Fruit fly (Drosophila melanogaster) whole organism, embryonic: ENCODE results near the gene Lmpt.

Source experiments
- Aef1 ChIP-seq: fragments of 200-800 bp; sonication (Bioruptor generic); IDR thresholded peaks from 3 replicates; pipeline ENCODE4 v1.3.6; 2022; ENCODE audit warnings: missing biosample characterization, missing genetic modification characterization
- Atf-2 ChIP-seq: fragments of 200-800 bp; sonication (Bioruptor generic); optimal IDR thresholded peaks from 2 replicates; lab custom pipeline; 2016; ENCODE audit warnings: missing biosample characterization, missing genetic modification characterization
- CG11247 ChIP-seq: fragments of 200-800 bp; sonication (Bioruptor generic); IDR thresholded peaks from 2 replicates; pipeline ENCODE4 v1.3.6; 2022; ENCODE audit warnings: missing biosample characterization, missing genetic modification characterization
- CG12219 ChIP-seq: fragments of 200-800 bp; sonication (Bioruptor generic); optimal IDR thresholded peaks from 3 replicates; lab custom pipeline; 2018; ENCODE audit warnings: missing biosample characterization, mild to moderate bottlenecking, missing genetic modification characterization
- CG12236 ChIP-seq: fragments of 200-800 bp; sonication (Bioruptor generic); optimal IDR thresholded peaks from 2 replicates; lab custom pipeline; 2016; ENCODE audit warnings: missing biosample characterization, missing genetic modification characterization
- CG12299 ChIP-seq: fragments of 200-800 bp; sonication (Bioruptor generic); optimal IDR thresholded peaks from 2 replicates; lab custom pipeline; 2018; ENCODE audit warnings: missing biosample characterization, mild to moderate bottlenecking, missing genetic modification characterization
- CG13624 ChIP-seq: fragments of 200-800 bp; sonication (Bioruptor generic); optimal IDR thresholded peaks from 2 replicates; lab custom pipeline; 2016; ENCODE audit warnings: missing biosample characterization, missing genetic modification characterization
- CG13894 ChIP-seq: fragments of 200-800 bp; sonication (Bioruptor generic); optimal IDR thresholded peaks from 3 replicates; lab custom pipeline; 2018; ENCODE audit warnings: missing biosample characterization, mild to moderate bottlenecking, missing genetic modification characterization, moderate library complexity
- CG1529 ChIP-seq: fragments of 200-800 bp; sonication (Bioruptor generic); optimal IDR thresholded peaks from 3 replicates; lab custom pipeline; 2018; ENCODE audit warnings: missing biosample characterization, missing genetic modification characterization
- CG15479 ChIP-seq: fragments of 200-800 bp; sonication (Bioruptor generic); optimal IDR thresholded peaks from 3 replicates; lab custom pipeline; 2019; ENCODE audit warnings: missing biosample characterization, mild to moderate bottlenecking, missing genetic modification characterization, moderate library complexity
- CG17186 ChIP-seq: fragments of 200-800 bp; sonication (Bioruptor generic); optimal IDR thresholded peaks from 3 replicates; lab custom pipeline; 2017; ENCODE audit warnings: missing biosample characterization, missing genetic modification reagents, missing genetic modification characterization
- CG17361 ChIP-seq: fragments of 200-800 bp; sonication (Bioruptor generic); IDR thresholded peaks from 3 replicates; pipeline ENCODE4 v1.3.6; 2022; ENCODE audit warnings: missing biosample characterization, missing genetic modification characterization
- CG17802 ChIP-seq: fragments of 200-800 bp; sonication (Bioruptor generic); optimal IDR thresholded peaks from 2 replicates; lab custom pipeline; 2018; ENCODE audit warnings: missing biosample characterization, mild to moderate bottlenecking, missing genetic modification characterization, moderate library complexity
- CG2678 ChIP-seq: fragments of 200-800 bp; sonication (Bioruptor generic); optimal IDR thresholded peaks from 3 replicates; lab custom pipeline; 2019; ENCODE audit warnings: missing biosample characterization, mild to moderate bottlenecking, missing genetic modification characterization, moderate library complexity
- CG31365 ChIP-seq: fragments of 200-800 bp; sonication (Bioruptor generic); optimal IDR thresholded peaks from 2 replicates; lab custom pipeline; 2018; ENCODE audit warnings: missing biosample characterization, mild to moderate bottlenecking, missing genetic modification characterization
- CG6791 ChIP-seq: fragments of 200-800 bp; sonication (Bioruptor generic); IDR thresholded peaks from 3 replicates; pipeline ENCODE4 v1.3.6; 2022; ENCODE audit warnings: missing biosample characterization, missing genetic modification characterization; ENCODE audit not compliant: partially characterized antibody
- CG7357 ChIP-seq: fragments of 200-800 bp; sonication (Bioruptor generic); IDR thresholded peaks from 3 replicates; pipeline ENCODE4 v1.3.6; 2022; ENCODE audit warnings: missing biosample characterization, missing genetic modification characterization
- CG8290 ChIP-seq, 3 experiments: fragments of 200-800 bp; sonication (Bioruptor generic); optimal IDR thresholded peaks; 2 replicates each; lab custom pipeline; 2016 to 2019; ENCODE audit warnings: missing biosample characterization in 3 of 3, missing genetic modification characterization in 3 of 3, mild to moderate bottlenecking in 2 of 3, moderate library complexity in 1 of 3
- CG9437 ChIP-seq: fragments of 200-800 bp; sonication (Bioruptor generic); optimal IDR thresholded peaks from 2 replicates; lab custom pipeline; 2018; ENCODE audit warnings: missing biosample characterization, mild to moderate bottlenecking, missing genetic modification characterization
- CG9609 ChIP-seq: fragments of 200-800 bp; sonication (Bioruptor generic); optimal IDR thresholded peaks from 3 replicates; lab custom pipeline; 2016; ENCODE audit warnings: missing biosample characterization, missing genetic modification characterization
- Camta ChIP-seq: fragments of 200-800 bp; sonication (Bioruptor generic); optimal IDR thresholded peaks from 2 replicates; lab custom pipeline; 2016; ENCODE audit warnings: missing biosample characterization, missing genetic modification characterization
- D19A ChIP-seq: fragments of 200-800 bp; optimal IDR thresholded peaks from 3 replicates; lab custom pipeline; 2019; ENCODE audit warnings: missing biosample characterization, mild to moderate bottlenecking, missing genetic modification characterization, moderate library complexity
- Dll ChIP-seq: fragments of 200-800 bp; sonication (Bioruptor generic); IDR thresholded peaks from 4 replicates; pipeline ENCODE4 v1.3.6; 2022; ENCODE audit warnings: missing biosample characterization, missing genetic modification characterization; ENCODE audit not compliant: partially characterized antibody
- E2f2 ChIP-seq: fragments of 200-800 bp; sonication (Bioruptor generic); IDR thresholded peaks from 2 replicates; pipeline ENCODE4 v1.3.6; 2022; ENCODE audit warnings: missing biosample characterization, missing genetic modification characterization
- Ets97D ChIP-seq: fragments of 200-800 bp; sonication (Bioruptor generic); optimal IDR thresholded peaks from 3 replicates; lab custom pipeline; 2016; ENCODE audit warnings: missing biosample characterization, missing genetic modification characterization
- Fer3 ChIP-seq: fragments of 200-800 bp; sonication (Bioruptor generic); optimal IDR thresholded peaks from 2 replicates; lab custom pipeline; 2018; ENCODE audit warnings: missing biosample characterization, mild to moderate bottlenecking, missing genetic modification characterization, moderate library complexity
- HLHmδ ChIP-seq: fragments of 200-800 bp; sonication (Bioruptor generic); optimal IDR thresholded peaks from 2 replicates; lab custom pipeline; 2018; ENCODE audit warnings: missing biosample characterization, mild to moderate bottlenecking, missing genetic modification characterization, moderate library complexity
- Hand ChIP-seq: fragments of 200-800 bp; sonication (Bioruptor generic); optimal IDR thresholded peaks from 2 replicates; lab custom pipeline; 2017; ENCODE audit warnings: mild to moderate bottlenecking, missing biosample characterization, missing genetic modification reagents, missing genetic modification characterization
- Nf-YC ChIP-seq: fragments of 200-800 bp; optimal IDR thresholded peaks from 3 replicates; lab custom pipeline; 2019; ENCODE audit warnings: missing biosample characterization, mild to moderate bottlenecking, missing genetic modification characterization, moderate library complexity
- NfI ChIP-seq: fragments of 200-800 bp; sonication (Bioruptor generic); optimal IDR thresholded peaks from 3 replicates; lab custom pipeline; 2018; ENCODE audit warnings: missing biosample characterization, mild to moderate bottlenecking, missing genetic modification characterization, moderate library complexity
- TFAM ChIP-seq: fragments of 200-800 bp; sonication (Bioruptor generic); optimal IDR thresholded peaks from 2 replicates; lab custom pipeline; 2017; ENCODE audit warnings: missing biosample characterization, missing genetic modification characterization, inconsistent platforms
- aop ChIP-seq: fragments of 200-800 bp; sonication (Bioruptor generic); IDR thresholded peaks from 2 replicates; pipeline ENCODE4 v1.3.6; 2022; ENCODE audit warnings: missing biosample characterization, missing genetic modification characterization
- az2 ChIP-seq: fragments of 200-800 bp; sonication (Bioruptor generic); optimal IDR thresholded peaks from 3 replicates; lab custom pipeline; 2016; ENCODE audit warnings: missing biosample characterization, missing genetic modification characterization
- bbx ChIP-seq: fragments of 200-800 bp; sonication (Bioruptor generic); IDR thresholded peaks from 2 replicates; pipeline ENCODE4 v1.3.6; 2022; ENCODE audit warnings: missing biosample characterization, missing genetic modification characterization; ENCODE audit not compliant: partially characterized antibody
- br ChIP-seq: fragments of >200 bp; optimal IDR thresholded peaks from 2 replicates; lab custom pipeline; 2017
- cas ChIP-seq: fragments of 200-800 bp; sonication (Bioruptor generic); IDR thresholded peaks from 2 replicates; pipeline ENCODE4 v1.3.6; 2022; ENCODE audit warnings: missing biosample characterization, missing genetic modification characterization
- croc ChIP-seq: fragments of 200-800 bp; sonication (Bioruptor generic); conservative IDR thresholded peaks from 3 replicates; pipeline ENCODE4 v1.3.6; 2022; ENCODE audit warnings: missing biosample characterization, missing genetic modification characterization
- en ChIP-seq: fragments of 200-800 bp; sonication (Bioruptor generic); optimal IDR thresholded peaks from 2 replicates; lab custom pipeline; 2016; ENCODE audit warnings: missing biosample characterization, missing genetic modification characterization
- fd102C ChIP-seq: fragments of 200-800 bp; sonication (Bioruptor generic); optimal IDR thresholded peaks from 2 replicates; lab custom pipeline; 2018; ENCODE audit warnings: missing biosample characterization, mild to moderate bottlenecking, missing genetic modification characterization, moderate library complexity
- jigr1 ChIP-seq: fragments of 200-800 bp; sonication (Bioruptor generic); IDR thresholded peaks from 3 replicates; pipeline ENCODE4 v1.3.6; 2022; ENCODE audit warnings: missing biosample characterization, missing genetic modification characterization
- kni ChIP-seq: fragments of 200-800 bp; sonication (Bioruptor generic); optimal IDR thresholded peaks from 3 replicates; lab custom pipeline; 2017; ENCODE audit warnings: mild to moderate bottlenecking, missing biosample characterization, missing genetic modification reagents, missing genetic modification characterization
- knrl ChIP-seq: fragments of 200-800 bp; sonication (Bioruptor generic); IDR thresholded peaks from 3 replicates; pipeline ENCODE4 v1.3.6; 2022; ENCODE audit warnings: missing biosample characterization, missing genetic modification characterization; ENCODE audit not compliant: partially characterized antibody
- lab ChIP-seq: fragments of 200-800 bp; sonication (Bioruptor generic); optimal IDR thresholded peaks from 3 replicates; lab custom pipeline; 2017; ENCODE audit warnings: missing biosample characterization, missing genetic modification characterization, mild to moderate bottlenecking, moderate library complexity, missing genetic modification reagents
- lbe ChIP-seq: fragments of 200-800 bp; sonication (Bioruptor generic); optimal IDR thresholded peaks from 2 replicates; lab custom pipeline; 2016; ENCODE audit warnings: missing biosample characterization, mild to moderate bottlenecking, missing genetic modification characterization
- mld ChIP-seq: fragments of 200-800 bp; sonication (Bioruptor generic); IDR thresholded peaks from 3 replicates; pipeline ENCODE4 v1.3.6; 2022; ENCODE audit warnings: missing biosample characterization, missing genetic modification characterization; ENCODE audit not compliant: partially characterized antibody
- pita ChIP-seq: fragments of 200-800 bp; sonication (Bioruptor generic); optimal IDR thresholded peaks from 2 replicates; lab custom pipeline; 2017; ENCODE audit warnings: missing biosample characterization, mild to moderate bottlenecking, missing genetic modification characterization
- pros ChIP-seq: fragments of 200-800 bp; sonication (Bioruptor generic); optimal IDR thresholded peaks from 3 replicates; lab custom pipeline; 2019; ENCODE audit warnings: missing biosample characterization, mild to moderate bottlenecking, missing genetic modification characterization, moderate library complexity
- sens-2 ChIP-seq: fragments of 200-800 bp; sonication (Bioruptor generic); IDR thresholded peaks from 2 replicates; pipeline ENCODE4 v1.3.6; 2022; ENCODE audit warnings: missing biosample characterization, missing genetic modification characterization
- so ChIP-seq: fragments of 200-800 bp; sonication (Bioruptor generic); IDR thresholded peaks from 3 replicates; pipeline ENCODE4 v1.3.6; 2022; ENCODE audit warnings: missing biosample characterization, missing genetic modification characterization
- ssp ChIP-seq: fragments of 200-800 bp; sonication (Bioruptor generic); IDR thresholded peaks from 2 replicates; pipeline ENCODE4 v1.3.6; 2022; ENCODE audit warnings: missing biosample characterization, missing genetic modification characterization
- tll ChIP-seq, 2 experiments: fragments of 200-800 bp in 1 of 2; fragments of >200 bp in 1 of 2; sonication (Bioruptor generic) in 1 of 2; optimal IDR thresholded peaks; 2 replicates each; lab custom pipeline; 2017 to 2019; ENCODE audit warnings: missing biosample characterization in 2 of 2, missing genetic modification characterization in 2 of 2, mild to moderate bottlenecking in 1 of 2, moderate library complexity in 1 of 2

The Lmpt gene

DNA sequence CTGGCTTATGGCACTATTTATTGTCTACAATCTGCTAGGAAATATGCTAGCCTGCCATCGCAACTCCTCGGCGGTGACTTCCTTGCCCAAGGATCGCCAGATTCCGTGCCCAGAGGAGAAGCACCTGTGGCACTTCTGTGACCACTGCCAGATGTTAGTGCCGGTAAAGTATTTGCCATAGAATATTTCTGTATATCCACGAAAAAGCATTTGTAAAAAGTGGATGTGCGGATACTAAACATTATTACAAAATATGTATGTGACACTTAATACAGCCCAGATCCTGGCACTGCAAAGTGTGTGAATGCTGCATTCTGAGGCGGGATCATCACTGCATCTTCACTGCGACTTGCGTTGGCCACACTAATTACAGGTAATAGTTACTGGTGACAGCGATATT lies 4.2 kb upstream of the Lmpt start (continued):
- no peak for TF ChIP-seq croc (GFP tag; lab: Robert Waterston, UW)
- no peak for TF ChIP-seq so (GFP tag; lab: Robert Waterston, UW)
- no peak for TF ChIP-seq CG9437 (GFP tag; lab: Kevin White, UChicago)
- TF ChIP-seq br (lab: Kevin White, UChicago) = no peak
- TF ChIP-seq CG17802 (tag; lab: Kevin White, UChicago) = peak; percentile 63
- peak; percentile 69; the same call in 1 of the 3 replicates for TF ChIP-seq CG7357 (GFP tag; lab: Robert Waterston, UW)
- TF ChIP-seq aop (GFP tag; lab: Robert Waterston, UW) = no peak
- no peak for TF ChIP-seq lbe (GFP tag; lab: Kevin White, UChicago)
- TF ChIP-seq lab (GFP tag; lab: Kevin White, UChicago) = no peak
- TF ChIP-seq E2f2 (GFP tag; lab: Robert Waterston, UW) = no peak
- no peak for TF ChIP-seq CG12219
- no peak for TF ChIP-seq bbx (GFP tag; lab: Robert Waterston, UW)
- no peak for TF ChIP-seq jigr1 (GFP tag; lab: Robert Waterston, UW)
- TF ChIP-seq CG8290 (GFP tag; optimal IDR thresholded peaks at IDR 0.05; lab: Kevin White, UChicago) = peak; percentile 27
- no peak for TF ChIP-seq CG8290 (tag; optimal IDR thresholded peaks at IDR 0.05; lab: Kevin White, UChicago)
- TF ChIP-seq sens-2 (GFP tag; lab: Robert Waterston, UW) = no peak
- no peak for TF ChIP-seq Fer3 (tag; lab: Kevin White, UChicago)
- no peak for TF ChIP-seq Aef1 (GFP tag; lab: Robert Waterston, UW)
- 0 out of 3 replicates have a peak, but pooled peaks have one; percentile 27 for TF ChIP-seq CG17361 (GFP tag; lab: Robert Waterston, UW)
- TF ChIP-seq fd102C (GFP tag; lab: Kevin White, UChicago) = no peak
- no peak for TF ChIP-seq TFAM (GFP tag; lab: Kevin White, UChicago)
- no peak for TF ChIP-seq CG12299
- no peak for TF ChIP-seq pros (GFP tag; lab: Kevin White, UChicago)
- TF ChIP-seq Hand (GFP tag; lab: Kevin White, UChicago) = no peak
- no peak for TF ChIP-seq CG9609 (GFP tag; lab: Kevin White, UChicago)
- no peak for TF ChIP-seq NfI (GFP tag; lab: Kevin White, UChicago)
- TF ChIP-seq CG6791 (GFP tag; lab: Robert Waterston, UW) = peak; percentile 45; the same call in 1 of the 3 replicates
- TF ChIP-seq D19A (tag; lab: Kevin White, UChicago) = no peak
- TF ChIP-seq az2 (GFP tag; lab: Kevin White, UChicago) = no peak
- peak; percentile 6 for TF ChIP-seq CG17186 (GFP tag; lab: Kevin White, UChicago)
- no peak for TF ChIP-seq cas
- TF ChIP-seq Ets97D = no peak
- no peak for TF ChIP-seq CG15479 (GFP tag; lab: Kevin White, UChicago)
- no peak for TF ChIP-seq Camta (GFP tag; lab: Kevin White, UChicago)
- no peak for TF ChIP-seq knrl (GFP tag; lab: Robert Waterston, UW)
- TF ChIP-seq mld (GFP tag; lab: Robert Waterston, UW) = no peak
- TF ChIP-seq Atf-2 (GFP tag; lab: Kevin White, UChicago) = no peak
- no peak for TF ChIP-seq en (GFP tag; lab: Kevin White, UChicago)
- TF ChIP-seq kni (GFP tag; lab: Kevin White, UChicago) = no peak
- TF ChIP-seq CG13624 (GFP tag; lab: Kevin White, UChicago) = no peak
- peak; percentile 93 for TF ChIP-seq ssp (GFP tag; lab: Robert Waterston, UW)
- TF ChIP-seq CG2678 = no peak
- no peak for TF ChIP-seq CG31365 (tag; lab: Kevin White, UChicago)
- no peak for TF ChIP-seq CG13894 (tag; lab: Kevin White, UChicago)
- TF ChIP-seq CG12236 = no peak
- TF ChIP-seq Dll (GFP tag; lab: Robert Waterston, UW) = no peak
- peak in 1 of 2 experiments; percentile 94 for TF ChIP-seq tll (GFP tag; optimal IDR thresholded peaks at IDR 0.05; lab: Kevin White, UChicago)
- no peak for TF ChIP-seq Nf-YC (tag; lab: Kevin White, UChicago)
- TF ChIP-seq HLHmδ (GFP tag; lab: Kevin White, UChicago) = no peak
- TF ChIP-seq CG1529 (GFP tag; lab: Kevin White, UChicago) = no peak
- TF ChIP-seq CG11247 (GFP tag; lab: Robert Waterston, UW) = no peak
- TF ChIP-seq pita = no peak
